Worm (Caenorhabditis elegans) whole organism, late embryonic: Measurements from ENCODE around the gene Y116A8A.7.

Experiments
- F13H6.1 ChIP-seq: sonication (generic microtip); optimal IDR thresholded peaks from 2 replicates; lab custom pipeline; 2016; ENCODE audit warnings: missing genetic modification characterization, missing compliant biosample characterization
- lin-11 ChIP-seq: fragments of 200-800 bp; sonication (Bioruptor generic); optimal IDR thresholded peaks from 2 replicates; lab custom pipeline; 2018; ENCODE audit warnings: mild to moderate bottlenecking, missing genetic modification characterization, missing compliant biosample characterization
- pag-3 ChIP-seq: sonication (generic microtip); optimal IDR thresholded peaks from 2 replicates; lab custom pipeline; 2016; ENCODE audit warnings: missing compliant biosample characterization, missing genetic modification characterization, borderline replicate concordance
- sdc-2 ChIP-seq: sonication (generic microtip); optimal IDR thresholded peaks from 2 replicates; lab custom pipeline; 2016; ENCODE audit warnings: missing genotype, missing genetic modification characterization, missing compliant biosample characterization

DNA sequence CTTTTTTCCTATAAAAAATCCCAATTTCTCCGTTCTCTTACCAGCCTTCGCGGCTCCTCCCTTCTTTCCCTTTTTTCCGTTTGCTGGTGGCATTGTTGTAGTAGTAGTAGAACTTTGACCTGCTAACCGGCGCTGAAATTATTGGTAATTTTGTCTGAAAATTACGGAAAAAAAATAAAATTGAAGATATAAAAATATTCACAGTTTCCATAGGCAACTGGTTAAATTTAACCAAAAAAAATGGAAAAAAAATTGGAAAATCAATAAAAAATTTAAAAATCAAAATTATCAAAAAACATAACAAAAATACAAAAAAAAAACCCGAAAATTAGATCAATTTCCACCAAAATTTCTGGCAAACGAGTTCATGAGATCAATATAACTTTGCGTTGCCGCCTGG lies 24.8 kb downstream of the Y116A8A.7 start, which contains the start of gene map-2:
- TF ChIP-seq lin-11 (tag; lab: Kevin White, UChicago), result no peak
- no peak for TF ChIP-seq sdc-2 (tag; lab: Kevin White, UChicago)
- TF ChIP-seq pag-3 (tag; lab: Kevin White, UChicago), result no peak
- no peak for TF ChIP-seq F13H6.1 (tag; lab: Kevin White, UChicago)
